Fruit fly (Drosophila melanogaster) whole organism, wandering third instar larva: ENCODE measurements around the gene Cpr67Fa1.

Source experiments
- Dfd ChIP-seq: fragments of >200 bp; optimal IDR thresholded peaks from 2 replicates; lab custom pipeline; 2017; ENCODE audit warnings: missing biosample characterization, missing genetic modification characterization
- Myc ChIP-seq: fragments of >200 bp; optimal IDR thresholded peaks from 2 replicates; lab custom pipeline; 2017
- lola ChIP-seq: fragments of >200 bp; optimal IDR thresholded peaks from 2 replicates; lab custom pipeline; 2017; ENCODE audit warnings: missing biosample characterization, missing genetic modification characterization
- psq ChIP-seq: fragments of 200-800 bp; sonication (Bioruptor generic); optimal IDR thresholded peaks from 3 replicates; lab custom pipeline; 2017; ENCODE audit warnings: missing biosample characterization, mild to moderate bottlenecking, missing genetic modification characterization, moderate library complexity

DNA sequence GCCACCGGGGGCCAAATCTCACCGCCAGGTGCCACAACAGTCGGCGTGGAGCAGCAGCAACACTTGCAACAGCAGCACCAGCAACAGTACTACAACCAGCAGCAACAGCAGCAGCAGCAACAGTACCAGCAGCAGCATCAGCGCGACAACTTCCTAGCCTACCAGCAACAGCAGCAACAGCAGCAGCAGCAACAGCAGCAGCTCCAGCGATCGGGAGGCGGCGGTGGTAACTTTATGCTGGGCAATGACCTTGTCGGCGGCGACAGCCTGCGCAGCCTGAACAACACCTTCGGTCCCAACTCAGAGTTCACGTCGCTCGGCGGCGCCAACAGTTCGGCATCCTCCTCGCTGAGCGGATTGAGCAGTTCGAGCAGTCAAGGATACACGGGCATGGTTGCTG lies 19.7 kb upstream of the Cpr67Fa1 start:
- peak; percentile 88 for TF ChIP-seq Dfd (GFP tag; lab: Kevin White, UChicago)
- TF ChIP-seq psq (GFP tag; lab: Kevin White, UChicago): no peak
- no peak for TF ChIP-seq Myc (lab: Kevin White, UChicago)
- no peak for TF ChIP-seq lola (GFP tag; lab: Kevin White, UChicago)
